Worm (Caenorhabditis elegans) whole organism, L2 larva: ENCODE results near the gene Y46G5A.14.

ENCODE experiments used
- C34F6.9 ChIP-seq: fragments of 150-350 bp; optimal IDR thresholded peaks from 2 replicates; lab custom pipeline; 2014; ENCODE audit warnings: missing biosample characterization, missing genetic modification characterization
- R02D3.7 ChIP-seq: fragments of 150-350 bp; optimal IDR thresholded peaks from 2 replicates; lab custom pipeline; 2014; ENCODE audit warnings: missing biosample characterization, missing genetic modification characterization
- Y55F3AM.14 ChIP-seq: fragments of 200-800 bp; sonication (Bioruptor generic); optimal IDR thresholded peaks from 2 replicates; lab custom pipeline; 2018; ENCODE audit warnings: mild to moderate bottlenecking, missing genetic modification characterization, missing compliant biosample characterization
- ZK546.5 ChIP-seq: sonication (generic microtip); optimal IDR thresholded peaks from 2 replicates; lab custom pipeline; 2017; ENCODE audit warnings: missing biosample characterization, missing genetic modification characterization
- alr-1 ChIP-seq: fragments of 150-350 bp; optimal IDR thresholded peaks from 2 replicates; lab custom pipeline; 2014; ENCODE audit warnings: missing biosample characterization, missing genetic modification characterization
- aly-2 ChIP-seq: fragments of 150-350 bp; optimal IDR thresholded peaks from 2 replicates; lab custom pipeline; 2014; ENCODE audit warnings: missing biosample characterization, missing genetic modification characterization
- ama-1 ChIP-seq: fragments of 150-350 bp; optimal IDR thresholded peaks from 2 replicates; lab custom pipeline; 2018; ENCODE audit warnings: inconsistent platforms
- blmp-1 ChIP-seq: sonication (generic microtip); optimal IDR thresholded peaks from 2 replicates; lab custom pipeline; 2017; ENCODE audit warnings: missing genetic modification characterization, mild to moderate bottlenecking, missing compliant biosample characterization, antibody characterized with exemption, moderate library complexity; ENCODE audit not compliant: insufficient read depth
- ceh-16 ChIP-seq: fragments of 150-350 bp; optimal IDR thresholded peaks from 2 replicates; lab custom pipeline; 2014; ENCODE audit warnings: missing biosample characterization, missing genetic modification characterization
- ceh-82 ChIP-seq: fragments of 150-350 bp; optimal IDR thresholded peaks from 2 replicates; lab custom pipeline; 2014; ENCODE audit warnings: missing biosample characterization, missing genetic modification characterization
- crh-2 ChIP-seq: sonication (generic microtip); optimal IDR thresholded peaks from 2 replicates; lab custom pipeline; 2017; ENCODE audit warnings: missing biosample characterization, missing genetic modification characterization
- dmd-4 ChIP-seq: sonication (generic microtip); optimal IDR thresholded peaks from 2 replicates; lab custom pipeline; 2017; ENCODE audit warnings: missing biosample characterization, missing genetic modification characterization
- egl-27 ChIP-seq: sonication (generic microtip); optimal IDR thresholded peaks from 3 replicates; lab custom pipeline; 2017; ENCODE audit warnings: missing biosample characterization, missing genetic modification reagents, missing genetic modification characterization
- elt-1 ChIP-seq: fragments of 150-350 bp; optimal IDR thresholded peaks from 2 replicates; lab custom pipeline; 2014; ENCODE audit warnings: missing biosample characterization, missing genetic modification characterization
- elt-3 ChIP-seq: sonication (generic microtip); optimal IDR thresholded peaks from 2 replicates; lab custom pipeline; 2017; ENCODE audit warnings: missing biosample characterization, missing genetic modification characterization
- fos-1 ChIP-seq: fragments of 150-350 bp; optimal IDR thresholded peaks from 2 replicates; lab custom pipeline; 2014; ENCODE audit warnings: missing biosample characterization, missing genetic modification characterization
- gmeb-1 ChIP-seq: fragments of 150-350 bp; optimal IDR thresholded peaks from 2 replicates; lab custom pipeline; 2014; ENCODE audit warnings: missing biosample characterization, missing genetic modification characterization
- lin-11 ChIP-seq: fragments of 150-350 bp; sonication (generic microtip); optimal IDR thresholded peaks from 2 replicates; lab custom pipeline; 2014; ENCODE audit warnings: missing biosample characterization, missing genetic modification characterization, inconsistent platforms, mixed read lengths
- lin-39 ChIP-seq: fragments of 150-350 bp; optimal IDR thresholded peaks from 2 replicates; lab custom pipeline; 2014; ENCODE audit warnings: missing biosample characterization, missing genetic modification reagents, missing genetic modification characterization
- mbf-1 ChIP-seq: sonication (generic microtip); optimal IDR thresholded peaks from 2 replicates; lab custom pipeline; 2017; ENCODE audit warnings: missing biosample characterization, missing genetic modification characterization
- mdl-1 ChIP-seq, 2 experiments: fragments of 150-350 bp in 1 of 2; sonication (generic microtip) in 1 of 2; optimal IDR thresholded peaks; 2 replicates each; lab custom pipeline; 2017; ENCODE audit warnings: missing biosample characterization in 2 of 2, missing genetic modification characterization in 2 of 2
- nhr-11 ChIP-seq: fragments of 150-350 bp; optimal IDR thresholded peaks from 2 replicates; lab custom pipeline; 2014; ENCODE audit warnings: missing biosample characterization, missing genetic modification characterization
- nhr-129 ChIP-seq: fragments of 150-350 bp; optimal IDR thresholded peaks from 2 replicates; lab custom pipeline; 2014; ENCODE audit warnings: missing biosample characterization, missing genetic modification characterization
- nhr-21 ChIP-seq: fragments of 150-350 bp; optimal IDR thresholded peaks from 2 replicates; lab custom pipeline; 2014; ENCODE audit warnings: missing biosample characterization, missing genetic modification characterization
- nhr-23 ChIP-seq: fragments of 150-350 bp; optimal IDR thresholded peaks from 2 replicates; lab custom pipeline; 2014; ENCODE audit warnings: missing biosample characterization, missing genetic modification reagents, missing genetic modification characterization
- nhr-25 ChIP-seq: fragments of 150-350 bp; sonication (generic microtip); optimal IDR thresholded peaks from 3 replicates; lab custom pipeline; 2014; ENCODE audit warnings: missing biosample characterization, missing genetic modification characterization
- peb-1 ChIP-seq: fragments of 150-350 bp; optimal IDR thresholded peaks from 2 replicates; lab custom pipeline; 2014; ENCODE audit warnings: missing biosample characterization, missing genetic modification characterization
- sem-4 ChIP-seq: fragments of 150-350 bp; optimal IDR thresholded peaks from 2 replicates; lab custom pipeline; 2014; ENCODE audit warnings: missing biosample characterization, missing genetic modification reagents, missing genetic modification characterization
- sma-3 ChIP-seq: sonication (generic microtip); optimal IDR thresholded peaks from 2 replicates; lab custom pipeline; 2016; ENCODE audit warnings: missing genetic modification reagents, missing genetic modification characterization, missing compliant biosample characterization
- snpc-4 ChIP-seq: fragments of 150-350 bp; optimal IDR thresholded peaks from 2 replicates; lab custom pipeline; 2014; ENCODE audit warnings: missing biosample characterization, missing genetic modification characterization
- unc-39 ChIP-seq: fragments of 150-350 bp; optimal IDR thresholded peaks from 2 replicates; lab custom pipeline; 2014; ENCODE audit warnings: missing biosample characterization, missing genetic modification characterization
- unc-62 ChIP-seq: fragments of 150-350 bp; optimal IDR thresholded peaks from 2 replicates; lab custom pipeline; 2014; ENCODE audit warnings: missing biosample characterization, missing genetic modification reagents, missing genetic modification characterization
- zag-1 ChIP-seq: fragments of 150-350 bp; optimal IDR thresholded peaks from 2 replicates; lab custom pipeline; 2014; ENCODE audit warnings: missing biosample characterization, missing genetic modification characterization
- ztf-11 ChIP-seq: sonication (generic microtip); optimal IDR thresholded peaks from 2 replicates; lab custom pipeline; 2017; ENCODE audit warnings: missing biosample characterization, missing genetic modification characterization
- ztf-4 ChIP-seq: fragments of 150-350 bp; optimal IDR thresholded peaks from 2 replicates; lab custom pipeline; 2014; ENCODE audit warnings: missing biosample characterization, missing genetic modification characterization

The Y46G5A.14 gene

DNA sequence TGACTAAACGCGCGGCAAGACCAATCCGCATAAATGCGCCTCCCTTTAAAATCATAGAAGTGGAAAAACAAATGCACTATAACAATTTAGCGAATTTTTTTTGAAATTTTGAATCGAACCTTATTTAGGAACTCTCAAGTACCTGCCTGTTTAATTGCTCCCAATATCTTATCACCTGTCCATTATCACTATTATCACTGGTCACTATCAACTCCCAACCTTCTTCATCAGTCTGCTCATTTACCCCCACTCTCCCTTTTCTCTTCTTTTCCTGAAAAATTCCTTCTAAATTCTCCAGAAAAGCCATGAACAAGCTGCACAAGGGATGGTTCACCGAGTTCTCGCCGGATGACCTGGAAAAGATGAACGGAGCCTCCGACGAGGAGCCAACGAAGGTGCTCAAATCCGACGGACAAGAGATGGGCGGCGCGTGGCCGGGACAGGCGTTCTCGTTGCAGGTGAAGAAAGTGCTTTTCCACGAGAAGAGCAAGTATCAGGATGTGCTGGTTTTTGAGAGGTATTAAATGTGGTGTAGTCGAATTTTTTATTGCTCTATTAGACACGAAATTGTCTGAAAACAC is 32.2 kb downstream of the Y46G5A.14 start, which contains the start of gene spds-1:
spds-1 (plus strand) TSS at position 298 of the 581 bp plus-strand sequence.
- TF ChIP-seq fos-1 (tag; lab: Kevin White, UChicago) (peak; percentile 36), R02D3.7 (tag; lab: Kevin White, UChicago) (no peak), C34F6.9 (tag; lab: Kevin White, UChicago) (no peak), lin-39 (tag; lab: Kevin White, UChicago) (no peak), dmd-4 (tag; lab: Kevin White, UChicago) (no peak)

DNA sequence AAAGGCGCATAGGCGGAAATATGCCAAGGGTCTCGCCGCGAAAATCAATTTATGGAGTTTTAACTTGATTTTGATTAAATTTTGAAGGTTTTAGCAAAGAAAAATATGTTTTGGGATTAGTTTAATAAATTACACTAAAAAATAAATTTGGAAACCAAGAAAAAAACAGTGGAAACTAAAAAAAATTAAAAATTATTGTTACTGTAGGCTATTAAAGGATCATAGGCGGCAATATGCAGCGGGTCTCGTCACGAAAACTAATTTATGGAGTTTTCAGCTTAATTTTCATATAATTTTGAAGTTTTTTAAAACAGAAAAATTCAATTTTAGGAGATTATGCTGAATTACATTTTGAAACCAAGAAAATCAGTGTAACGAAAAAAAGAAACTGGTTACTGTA is 34.2 kb downstream of the Y46G5A.14 start:
- TF ChIP-seq blmp-1 (tag; lab: Kevin White, UChicago), result no peak
- TF ChIP-seq peb-1 (tag; lab: Kevin White, UChicago), result no peak
- no peak for TF ChIP-seq nhr-11
- no peak for TF ChIP-seq ceh-16 (tag; lab: Kevin White, UChicago)
- TF ChIP-seq ceh-82 (tag; lab: Kevin White, UChicago), result no peak
- TF ChIP-seq mdl-1 (tag; optimal IDR thresholded peaks at IDR 0.05; lab: Kevin White, UChicago), result no peak
- no peak for TF ChIP-seq nhr-21 (tag; lab: Kevin White, UChicago)
- no peak for TF ChIP-seq sem-4
- no peak for TF ChIP-seq crh-2 (tag; lab: Kevin White, UChicago)
- TF ChIP-seq ZK546.5, result no peak
- no peak for TF ChIP-seq unc-39
- no peak for TF ChIP-seq unc-62 (GFP tag; lab: Kevin White, UChicago)

DNA sequence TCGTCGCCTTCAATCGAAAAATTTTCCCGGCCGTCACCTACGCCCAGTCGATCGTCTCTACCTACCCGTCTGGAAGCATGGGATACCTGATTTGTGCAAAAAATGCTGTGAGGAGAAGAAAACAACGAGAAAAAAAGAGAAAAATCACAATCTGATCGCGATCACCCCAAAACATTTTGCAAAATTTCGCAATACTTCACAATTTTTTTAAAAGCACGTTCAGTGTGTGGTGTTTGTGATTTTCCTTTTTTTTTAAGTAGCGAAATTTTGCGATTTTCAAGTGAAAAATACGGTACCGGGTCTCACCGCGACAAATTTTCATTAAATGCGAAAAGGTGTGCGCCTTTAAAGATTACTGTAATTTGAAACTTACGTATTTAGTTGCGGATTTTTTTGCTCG is 35.2 kb downstream of the Y46G5A.14 start:
- no peak for TF ChIP-seq nhr-23 (tag; lab: Kevin White, UChicago)
- TF ChIP-seq egl-27 (tag; lab: Kevin White, UChicago), result no peak
- TF ChIP-seq nhr-129 (tag; lab: Kevin White, UChicago), result peak; percentile 72
- TF ChIP-seq fos-1 (tag; lab: Kevin White, UChicago), result no peak

DNA sequence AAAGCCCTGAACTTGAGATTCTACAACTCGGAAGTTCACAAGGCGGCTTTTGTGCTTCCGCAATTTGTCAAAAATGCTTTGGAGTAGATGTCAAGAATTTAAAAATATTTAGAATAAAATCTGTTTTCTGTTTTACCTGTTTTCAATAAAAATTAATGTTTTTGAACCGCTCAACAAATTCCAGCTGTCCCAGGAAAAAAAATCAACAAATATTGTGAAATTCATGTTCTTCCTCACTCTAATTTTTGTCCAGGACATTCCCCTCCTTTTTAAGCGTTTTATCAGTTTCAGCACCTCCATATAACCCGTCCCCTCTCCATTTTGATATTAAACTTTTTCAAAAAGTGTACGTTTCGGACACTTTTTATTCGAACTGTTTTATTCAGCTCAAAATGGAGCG is 36.2 kb downstream of the Y46G5A.14 start, which contains the start of gene Y46G5A.20:
Y46G5A.20 (plus strand) TSS at position 301 of the 400 bp plus-strand sequence.
- TF ChIP-seq aly-2 (tag; lab: Kevin White, UChicago) (no peak), Y55F3AM.14 (GFP tag; lab: Kevin White, UChicago) (no peak), snpc-4 (tag; lab: Kevin White, UChicago) (no peak), nhr-23 (tag; lab: Kevin White, UChicago) (no peak), peb-1 (tag; lab: Kevin White, UChicago) (no peak), fos-1 (tag; lab: Kevin White, UChicago) (peak; percentile 5)

DNA sequence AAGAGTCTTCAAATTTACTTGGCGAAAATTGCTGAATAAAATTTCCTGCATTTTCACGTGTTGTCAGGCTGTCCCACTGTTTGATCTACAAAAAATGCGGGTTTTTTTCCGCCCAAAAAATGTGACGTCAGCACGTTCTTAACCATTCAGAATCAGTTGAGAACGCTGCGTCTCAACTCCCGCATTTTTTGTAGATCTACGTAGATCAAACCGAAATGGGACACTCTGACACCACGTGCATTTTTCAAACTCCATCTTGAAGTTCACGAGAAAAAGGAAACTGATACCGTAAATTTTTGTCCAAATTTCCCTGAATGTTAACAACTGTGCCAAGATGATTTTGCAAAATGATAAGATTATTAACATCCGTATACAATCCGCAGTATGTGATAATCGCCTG is 38.8 kb downstream of the Y46G5A.14 start:
- no peak for TF ChIP-seq nhr-21 (tag; lab: Kevin White, UChicago)
- no peak for TF ChIP-seq ceh-16 (tag; lab: Kevin White, UChicago)
- no peak for TF ChIP-seq unc-62 (GFP tag; lab: Kevin White, UChicago)
- no peak for TF ChIP-seq gmeb-1
- no peak for TF ChIP-seq nhr-25
- no peak for TF ChIP-seq nhr-11
- no peak for TF ChIP-seq elt-3 (tag; lab: Kevin White, UChicago)
- no peak for TF ChIP-seq Y55F3AM.14 (GFP tag; lab: Kevin White, UChicago)
- TF ChIP-seq fos-1 (tag; lab: Kevin White, UChicago), result no peak
- TF ChIP-seq unc-39, result no peak
- no peak for TF ChIP-seq zag-1 (tag; lab: Kevin White, UChicago)
- no peak for TF ChIP-seq lin-11 (tag; lab: Kevin White, UChicago)
- TF ChIP-seq elt-1, result no peak
- no peak for TF ChIP-seq mbf-1 (tag; lab: Kevin White, UChicago)
- TF ChIP-seq ztf-11 (tag; lab: Kevin White, UChicago), result no peak
- TF ChIP-seq dmd-4 (tag; lab: Kevin White, UChicago), result no peak
- TF ChIP-seq ztf-4 (tag; lab: Kevin White, UChicago), result no peak
- no peak for TF ChIP-seq sma-3 (GFP tag; lab: Kevin White, UChicago)
- no peak for TF ChIP-seq alr-1 (tag; lab: Kevin White, UChicago)
- no peak for TF ChIP-seq ama-1 (lab: Kevin White, UChicago)
